Worm (Caenorhabditis elegans) whole organism, young adult: ENCODE measurements around the gene npp-27.
A peak's percentile ranks its signal among the peaks of the same experiment; 100 is the strongest.

ENCODE experiments used
- B0336.3 ChIP-seq: fragments of 200-800 bp; sonication (Bioruptor generic); IDR thresholded peaks from 2 replicates; pipeline ENCODE4 v1.3.6; 2022; ENCODE audit warnings: missing genetic modification characterization, missing compliant biosample characterization
- C06A6.2 ChIP-seq: fragments of 200-800 bp; sonication (Bioruptor generic); conservative IDR thresholded peaks from 2 replicates; pipeline ENCODE4 v1.3.6; 2022; ENCODE audit warnings: missing genetic modification characterization, missing compliant biosample characterization
- D2030.7 ChIP-seq: fragments of 200-800 bp; sonication (Bioruptor generic); IDR thresholded peaks from 2 replicates; pipeline ENCODE4 v1.3.6; 2022; ENCODE audit warnings: missing genetic modification reagents, missing genetic modification characterization, missing compliant biosample characterization
- F22D6.2 ChIP-seq: sonication (generic microtip); optimal IDR thresholded peaks from 2 replicates; lab custom pipeline; 2016; ENCODE audit warnings: mild to moderate bottlenecking, missing genetic modification characterization, missing compliant biosample characterization
- F33H1.4 ChIP-seq: fragments of 200-800 bp; sonication (Bioruptor generic); IDR thresholded peaks from 2 replicates; pipeline ENCODE4 v1.3.6; 2022; ENCODE audit warnings: missing genetic modification reagents, missing genetic modification characterization, missing compliant biosample characterization
- F57A8.1 ChIP-seq: fragments of 200-800 bp; sonication (Bioruptor generic); optimal IDR thresholded peaks from 2 replicates; lab custom pipeline; 2018; ENCODE audit warnings: mild to moderate bottlenecking, missing genetic modification characterization, moderate library complexity, missing compliant biosample characterization
- F57C9.4 ChIP-seq: sonication (generic microtip); optimal IDR thresholded peaks from 2 replicates; lab custom pipeline; 2017; ENCODE audit warnings: mild to moderate bottlenecking, missing genetic modification characterization, missing compliant biosample characterization
- K11D2.4 ChIP-seq: fragments of 200-800 bp; sonication (Bioruptor generic); IDR thresholded peaks from 2 replicates; pipeline ENCODE4 v1.3.6; 2022; ENCODE audit warnings: missing genetic modification reagents, missing genetic modification characterization, missing compliant biosample characterization
- K12H6.12 ChIP-seq: fragments of 200-800 bp; sonication (Bioruptor generic); optimal IDR thresholded peaks from 2 replicates; lab custom pipeline; 2018; ENCODE audit warnings: mild to moderate bottlenecking, missing genetic modification characterization, missing compliant biosample characterization
- Y79H2A.3 ChIP-seq: fragments of 200-800 bp; sonication (Bioruptor generic); conservative IDR thresholded peaks from 2 replicates; pipeline ENCODE4 v1.3.6; 2022; ENCODE audit warnings: missing genetic modification reagents, missing genetic modification characterization, missing compliant biosample characterization
- ZK185.1 ChIP-seq: sonication (generic microtip); optimal IDR thresholded peaks from 2 replicates; lab custom pipeline; 2016; ENCODE audit warnings: mild to moderate bottlenecking, missing genetic modification characterization, missing compliant biosample characterization; ENCODE audit not compliant: poor library complexity, severe bottlenecking
- aptf-3 ChIP-seq: fragments of 200-800 bp; sonication (Bioruptor generic); IDR thresholded peaks from 2 replicates; pipeline ENCODE4 v1.3.6; 2022; ENCODE audit warnings: missing genetic modification characterization, missing compliant biosample characterization
- attf-5 ChIP-seq: fragments of 200-800 bp; sonication (Bioruptor generic); optimal IDR thresholded peaks from 2 replicates; lab custom pipeline; 2018; ENCODE audit warnings: mild to moderate bottlenecking, missing genetic modification characterization, missing compliant biosample characterization
- attf-6 ChIP-seq: fragments of 200-800 bp; sonication (Bioruptor generic); IDR thresholded peaks from 2 replicates; pipeline ENCODE4 v1.3.6; 2022; ENCODE audit warnings: missing genetic modification reagents, missing genetic modification characterization, missing compliant biosample characterization
- cebp-2 ChIP-seq: fragments of 200-800 bp; sonication (Bioruptor generic); IDR thresholded peaks from 2 replicates; pipeline ENCODE4 v1.3.6; 2022; ENCODE audit warnings: missing genetic modification characterization, missing compliant biosample characterization
- ceh-27 ChIP-seq: fragments of 200-800 bp; sonication (Bioruptor generic); optimal IDR thresholded peaks from 2 replicates; lab custom pipeline; 2018; ENCODE audit warnings: mild to moderate bottlenecking, missing genetic modification characterization, moderate library complexity, missing compliant biosample characterization
- ceh-91 ChIP-seq: fragments of 200-800 bp; sonication (Bioruptor generic); IDR thresholded peaks from 2 replicates; pipeline ENCODE4 v1.3.6; 2022; ENCODE audit warnings: missing genetic modification reagents, missing genetic modification characterization, missing compliant biosample characterization
- dox-1 ChIP-seq: fragments of 200-800 bp; sonication (Bioruptor generic); IDR thresholded peaks from 2 replicates; pipeline ENCODE4 v1.3.6; 2022; ENCODE audit warnings: missing genetic modification reagents, missing genetic modification characterization, missing compliant biosample characterization
- dpff-1 ChIP-seq: sonication (generic microtip); optimal IDR thresholded peaks from 2 replicates; lab custom pipeline; 2017; ENCODE audit warnings: mild to moderate bottlenecking, missing genetic modification characterization, missing compliant biosample characterization
- dpl-1 ChIP-seq: fragments of 150-350 bp; optimal IDR thresholded peaks from 2 replicates; lab custom pipeline; 2014; ENCODE audit warnings: missing biosample characterization, missing genetic modification reagents, missing genetic modification characterization
- efl-1 ChIP-seq: fragments of 150-350 bp; optimal IDR thresholded peaks from 2 replicates; lab custom pipeline; 2014; ENCODE audit warnings: missing biosample characterization, missing genetic modification reagents, missing genetic modification characterization
- egl-18 ChIP-seq: fragments of 200-800 bp; sonication (Bioruptor generic); IDR thresholded peaks from 2 replicates; pipeline ENCODE4 v1.3.6; 2022; ENCODE audit warnings: missing genetic modification reagents, missing genetic modification characterization, missing compliant biosample characterization
- him-1 ChIP-seq: sonication (generic microtip); optimal IDR thresholded peaks from 2 replicates; lab custom pipeline; 2016; ENCODE audit warnings: missing genotype, missing genetic modification reagents, missing genetic modification characterization, missing compliant biosample characterization
- hlh-12 ChIP-seq: sonication (generic microtip); optimal IDR thresholded peaks from 2 replicates; lab custom pipeline; 2016; ENCODE audit warnings: missing genetic modification characterization, missing compliant biosample characterization
- hmg-20 ChIP-seq: fragments of 200-800 bp; sonication (Bioruptor generic); IDR thresholded peaks from 2 replicates; pipeline ENCODE4 v1.3.6; 2022; ENCODE audit warnings: missing genetic modification reagents, missing genetic modification characterization, missing compliant biosample characterization
- hrde-1 ChIP-seq: sonication (generic microtip); optimal IDR thresholded peaks from 2 replicates; lab custom pipeline; 2016; ENCODE audit warnings: missing genetic modification characterization, mild to moderate bottlenecking, missing compliant biosample characterization, moderate library complexity, missing genotype, missing genetic modification reagents, borderline replicate concordance
- let-607 ChIP-seq, 2 experiments: fragments of 200-800 bp in 1 of 2; sonication (Bioruptor generic) in 1 of 2; sonication (generic microtip) in 1 of 2; optimal IDR thresholded peaks; 2 replicates each; lab custom pipeline; 2016 to 2018; ENCODE audit warnings: mild to moderate bottlenecking in 2 of 2, missing compliant biosample characterization in 2 of 2, missing genetic modification characterization in 2 of 2, moderate library complexity in 2 of 2, missing genotype in 1 of 2
- lir-1 ChIP-seq: fragments of 200-800 bp; sonication (Bioruptor generic); conservative IDR thresholded peaks from 2 replicates; pipeline ENCODE4 v1.3.6; 2022; ENCODE audit warnings: missing genetic modification reagents, missing genetic modification characterization, missing compliant biosample characterization
- lsy-27 ChIP-seq: sonication (generic microtip); optimal IDR thresholded peaks from 2 replicates; lab custom pipeline; 2017; ENCODE audit warnings: missing genetic modification characterization, mild to moderate bottlenecking, missing compliant biosample characterization, antibody characterized with exemption, missing genotype, borderline replicate concordance; ENCODE audit not compliant: insufficient read depth
- madf-10 ChIP-seq: sonication (generic microtip); optimal IDR thresholded peaks from 2 replicates; lab custom pipeline; 2016; ENCODE audit warnings: mild to moderate bottlenecking, missing genetic modification characterization, missing compliant biosample characterization
- madf-3 ChIP-seq: fragments of 200-800 bp; sonication (Bioruptor generic); IDR thresholded peaks from 2 replicates; pipeline ENCODE4 v1.3.6; 2022; ENCODE audit warnings: missing genetic modification reagents, missing genetic modification characterization, missing compliant biosample characterization
- mel-28 ChIP-seq: sonication (generic microtip); optimal IDR thresholded peaks from 2 replicates; lab custom pipeline; 2016; ENCODE audit warnings: borderline replicate concordance, mild to moderate bottlenecking, missing genetic modification characterization, missing compliant biosample characterization
- nfya-1 ChIP-seq: sonication (generic microtip); optimal IDR thresholded peaks from 2 replicates; lab custom pipeline; 2017; ENCODE audit warnings: antibody characterized with exemption, missing compliant biosample characterization, missing genetic modification characterization, borderline replicate concordance; ENCODE audit not compliant: insufficient read depth
- nfya-2 ChIP-seq: fragments of 200-800 bp; sonication (Bioruptor generic); IDR thresholded peaks from 2 replicates; pipeline ENCODE4 v1.3.6; 2022; ENCODE audit warnings: missing genetic modification reagents, missing genetic modification characterization, missing compliant biosample characterization
- nfyb-1 ChIP-seq: fragments of 200-800 bp; sonication (Bioruptor generic); IDR thresholded peaks from 2 replicates; pipeline ENCODE4 v1.3.6; 2022; ENCODE audit warnings: missing genetic modification reagents, missing genetic modification characterization, missing compliant biosample characterization
- nhr-179 ChIP-seq: sonication (generic microtip); optimal IDR thresholded peaks from 2 replicates; lab custom pipeline; 2016; ENCODE audit warnings: mild to moderate bottlenecking, missing genetic modification characterization, missing compliant biosample characterization
- nhr-80 ChIP-seq: sonication (generic microtip); optimal IDR thresholded peaks from 2 replicates; lab custom pipeline; 2016; ENCODE audit warnings: missing genetic modification characterization, missing compliant biosample characterization
- rpc-1 ChIP-seq, 2 experiments: fragments of 150-350 bp in 1 of 2; sonication (generic microtip) in 1 of 2; optimal IDR thresholded peaks; 2 replicates each; lab custom pipeline; 2014 to 2018; ENCODE audit warnings: missing biosample characterization in 1 of 2, missing genetic modification characterization in 1 of 2, missing genetic modification reagents in 1 of 2, missing genotype in 1 of 2
- sdz-38 ChIP-seq: sonication (generic microtip); optimal IDR thresholded peaks from 2 replicates; lab custom pipeline; 2016; ENCODE audit warnings: missing genotype, missing genetic modification characterization, missing compliant biosample characterization
- snpc-1.3 ChIP-seq: sonication (generic microtip); optimal IDR thresholded peaks from 2 replicates; lab custom pipeline; 2017; ENCODE audit warnings: missing genetic modification characterization, mild to moderate bottlenecking, missing compliant biosample characterization, antibody characterized with exemption, moderate library complexity, missing genotype, missing genetic modification reagents; ENCODE audit not compliant: insufficient read depth
- somi-1 ChIP-seq: fragments of 200-800 bp; sonication (Bioruptor generic); optimal IDR thresholded peaks from 2 replicates; lab custom pipeline; 2018; ENCODE audit warnings: mild to moderate bottlenecking, missing genetic modification characterization, missing compliant biosample characterization
- sptf-2 ChIP-seq: fragments of 200-800 bp; sonication (Bioruptor generic); optimal IDR thresholded peaks from 2 replicates; lab custom pipeline; 2018; ENCODE audit warnings: mild to moderate bottlenecking, missing genetic modification characterization, missing compliant biosample characterization
- tbx-9 ChIP-seq: sonication (generic microtip); optimal IDR thresholded peaks from 2 replicates; lab custom pipeline; 2016; ENCODE audit warnings: borderline replicate concordance, missing genetic modification characterization, inconsistent platforms, missing compliant biosample characterization
- tlf-1 ChIP-seq: fragments of 200-800 bp; sonication (Bioruptor generic); optimal IDR thresholded peaks from 2 replicates; lab custom pipeline; 2018; ENCODE audit warnings: mild to moderate bottlenecking, missing genetic modification characterization, missing compliant biosample characterization
- unc-130 ChIP-seq: sonication (generic microtip); optimal IDR thresholded peaks from 2 replicates; lab custom pipeline; 2016; ENCODE audit warnings: missing genetic modification reagents, missing genetic modification characterization, missing compliant biosample characterization
- unc-62 ChIP-seq: fragments of 150-350 bp; optimal IDR thresholded peaks from 2 replicates; lab custom pipeline; 2014; ENCODE audit warnings: missing biosample characterization, missing genetic modification reagents, missing genetic modification characterization
- zfh-2 ChIP-seq: fragments of 200-800 bp; sonication (Bioruptor generic); conservative IDR thresholded peaks from 2 replicates; pipeline ENCODE4 v1.3.6; 2022; ENCODE audit warnings: missing genetic modification reagents, missing genetic modification characterization, missing compliant biosample characterization
- ztf-26 ChIP-seq: sonication (generic microtip); optimal IDR thresholded peaks from 2 replicates; lab custom pipeline; 2017; ENCODE audit warnings: missing genetic modification characterization, missing compliant biosample characterization
- ztf-28 ChIP-seq: fragments of 200-800 bp; sonication (Bioruptor generic); IDR thresholded peaks from 2 replicates; pipeline ENCODE4 v1.3.6; 2022; ENCODE audit warnings: missing genetic modification reagents, missing genetic modification characterization, missing compliant biosample characterization

The npp-27 gene

ce11 chrIV:7958092-7958491 is 48.0 kb upstream of the npp-27 start (continued):
- peak; percentile 83 for TF ChIP-seq snpc-1.3 (tag; lab: Kevin White, UChicago)
- no peak for TF ChIP-seq ztf-26 (tag; lab: Kevin White, UChicago)
- TF ChIP-seq nhr-80 (tag; lab: Kevin White, UChicago): no peak
- no peak for TF ChIP-seq B0336.3 (GFP tag; lab: Robert Waterston, UW)
- no peak for TF ChIP-seq mel-28 (tag; lab: Kevin White, UChicago)
- no peak for TF ChIP-seq nfya-2 (GFP tag; lab: Robert Waterston, UW)
- TF ChIP-seq F33H1.4 (GFP tag; lab: Robert Waterston, UW): peak; percentile 66
- TF ChIP-seq F22D6.2 (tag; lab: Kevin White, UChicago): no peak
- TF ChIP-seq lir-1 (GFP tag; lab: Robert Waterston, UW): no peak
- peak; percentile 84 for TF ChIP-seq ceh-91 (GFP tag; lab: Robert Waterston, UW)
- no peak for TF ChIP-seq ZK185.1 (tag; lab: Kevin White, UChicago)
- no peak for TF ChIP-seq sptf-2
- no peak for TF ChIP-seq somi-1 (GFP tag; lab: Kevin White, UChicago)
- TF ChIP-seq attf-5: no peak
- no peak for TF ChIP-seq ztf-28 (GFP tag; lab: Robert Waterston, UW)
- TF ChIP-seq unc-130: peak; percentile 77
- no peak; the same call in 1 of the 2 replicates for TF ChIP-seq Y79H2A.3 (GFP tag; lab: Robert Waterston, UW)
- no peak for TF ChIP-seq F57A8.1 (GFP tag; lab: Kevin White, UChicago)
- no peak for TF ChIP-seq sdz-38 (tag; lab: Kevin White, UChicago)
- peak; percentile 81 for TF ChIP-seq D2030.7 (GFP tag; lab: Robert Waterston, UW)
- TF ChIP-seq nhr-179: no peak
- no peak for TF ChIP-seq unc-62
- TF ChIP-seq let-607 (tag; optimal IDR thresholded peaks at IDR 0.05; lab: Kevin White, UChicago): no peak
- no peak for TF ChIP-seq cebp-2 (GFP tag; lab: Robert Waterston, UW)
- TF ChIP-seq egl-18 (GFP tag; lab: Robert Waterston, UW): no peak
- TF ChIP-seq nfya-1 (tag; lab: Kevin White, UChicago): no peak
- TF ChIP-seq tbx-9: no peak
- TF ChIP-seq madf-10 (tag; lab: Kevin White, UChicago): no peak
- TF ChIP-seq zfh-2: no peak
- TF ChIP-seq hrde-1: peak; percentile 32
- TF ChIP-seq tlf-1 (GFP tag; lab: Kevin White, UChicago): peak; percentile 61
- TF ChIP-seq dox-1 (GFP tag; lab: Robert Waterston, UW): peak; percentile 54
- TF ChIP-seq C06A6.2 (GFP tag; lab: Robert Waterston, UW): no peak
- peak; percentile 93 for TF ChIP-seq efl-1 (GFP tag; lab: Kevin White, UChicago)
- no peak for TF ChIP-seq F57C9.4 (tag; lab: Kevin White, UChicago)
- no peak for TF ChIP-seq hmg-20
- TF ChIP-seq madf-3 (GFP tag; lab: Robert Waterston, UW): peak; percentile 53; the same call in 1 of the 2 replicates
- no peak for TF ChIP-seq ceh-27
- TF ChIP-seq dpl-1 (GFP tag; lab: Kevin White, UChicago): peak; percentile 37
- TF ChIP-seq attf-6 (GFP tag; lab: Robert Waterston, UW): no peak
- no peak for TF ChIP-seq dpff-1 (tag; lab: Kevin White, UChicago)
- no peak for TF ChIP-seq K12H6.12 (tag; lab: Kevin White, UChicago)
- no peak for TF ChIP-seq K11D2.4
- peak; percentile 7 for TF ChIP-seq him-1
- TF ChIP-seq hlh-12 (tag; lab: Kevin White, UChicago): no peak
- TF ChIP-seq aptf-3 (GFP tag; lab: Robert Waterston, UW): no peak
- TF ChIP-seq rpc-1 (optimal IDR thresholded peaks at IDR 0.05; lab: Kevin White, UChicago): no peak
- TF ChIP-seq rpc-1 (tag; optimal IDR thresholded peaks at IDR 0.05; lab: Kevin White, UChicago): no peak
- no peak for TF ChIP-seq lsy-27 (tag; lab: Kevin White, UChicago)
- TF ChIP-seq nfyb-1: no peak
